Worm (Caenorhabditis elegans) whole organism, L4/young adult: ENCODE data around the gene F26A1.7.

Source experiments
- W03F9.2 ChIP-seq: fragments of 150-350 bp; optimal IDR thresholded peaks from 2 replicates; lab custom pipeline; 2014; ENCODE audit warnings: missing biosample characterization, missing genetic modification characterization
- him-1 ChIP-seq: sonication (generic microtip); optimal IDR thresholded peaks from 2 replicates; lab custom pipeline; 2016; ENCODE audit warnings: missing genotype, missing genetic modification reagents, missing genetic modification characterization, missing compliant biosample characterization

DNA sequence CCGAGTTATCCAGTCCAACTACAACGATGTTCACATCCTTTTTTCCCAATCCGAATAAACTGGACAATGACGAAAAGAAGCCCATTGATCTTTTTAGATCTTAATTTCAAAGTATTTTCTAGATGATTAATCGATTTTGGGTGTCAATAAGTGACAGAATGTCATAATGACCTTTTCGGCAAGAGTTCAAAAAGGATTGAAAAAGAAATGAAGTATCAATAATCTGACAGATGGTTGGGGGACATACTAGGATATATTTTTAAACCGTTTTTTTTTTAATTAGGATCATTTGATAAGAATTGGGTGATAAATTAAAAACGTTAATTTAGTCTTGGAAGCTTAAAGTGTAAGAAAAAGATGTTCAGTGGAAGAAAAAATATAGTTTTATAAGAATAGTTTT lies 5.0 kb downstream of the F26A1.7 start, which contains the start of gene arl-6:
- TF ChIP-seq W03F9.2 (tag; lab: Kevin White, UChicago) (no peak), him-1 (no peak)
